Worm (Caenorhabditis elegans): ENCODE data around the gene M03E7.1.

Gene M03E7.1

DNA sequence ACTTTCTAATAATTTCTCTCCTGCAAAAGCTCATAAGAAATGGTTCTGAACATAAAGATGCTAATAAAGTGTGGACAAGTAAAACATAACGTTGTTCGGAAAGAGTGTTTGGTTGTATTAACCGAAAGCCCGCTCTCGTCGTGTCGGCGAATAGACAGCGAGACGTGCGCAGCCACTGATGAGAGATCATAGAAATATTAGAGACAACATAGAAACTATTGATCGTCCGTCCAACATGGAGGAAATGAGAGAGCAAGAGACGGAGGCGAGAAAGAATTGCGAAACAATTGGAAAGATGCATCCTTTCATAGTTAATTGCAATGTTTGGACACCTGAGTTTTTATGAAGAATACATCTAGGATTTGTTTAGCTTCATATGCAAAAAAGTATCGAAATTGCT, 41.0 kb upstream of the M03E7.1 start:
- TF ChIP-seq ceh-2 (tag; optimal IDR thresholded peaks at IDR 0.05) (peak; percentile 46), ceh-22 (tag; optimal IDR thresholded peaks at IDR 0.05) (no peak), ref-2 (tag; optimal IDR thresholded peaks at IDR 0.05) (peak; percentile 6), unc-42 (tag; optimal IDR thresholded peaks at IDR 0.05) (peak; percentile 30), ama-1 (optimal IDR thresholded peaks at IDR 0.05) (no peak), sox-2 (GFP tag; IDR thresholded peaks at IDR 0.05) (peak; percentile 40; the same call in 1 of the 2 replicates), ceh-31 (tag; optimal IDR thresholded peaks at IDR 0.05) (peak; percentile 74), pax-1 (tag; optimal IDR thresholded peaks at IDR 0.05) (peak; percentile 21), nfya-1 (tag; optimal IDR thresholded peaks at IDR 0.05) (peak; percentile 87), ceh-19 (GFP tag; optimal IDR thresholded peaks at IDR 0.05) (no peak), unc-55 (GFP tag; optimal IDR thresholded peaks at IDR 0.05) (peak; percentile 38), tbx-2 (tag; optimal IDR thresholded peaks at IDR 0.05) (peak; percentile 31), tbx-7 (tag; optimal IDR thresholded peaks at IDR 0.05) (no peak), ceh-45 (GFP tag; IDR thresholded peaks at IDR 0.05) (no peak), hlh-13 (GFP tag; optimal IDR thresholded peaks at IDR 0.05) (no peak), ztf-16 (tag; optimal IDR thresholded peaks at IDR 0.05) (no peak), ceh-48 (tag; optimal IDR thresholded peaks at IDR 0.05) (peak; percentile 80), elt-2 (tag; optimal IDR thresholded peaks at IDR 0.05) (no peak), lim-6 (tag; optimal IDR thresholded peaks at IDR 0.05) (no peak), ceh-34 (tag; optimal IDR thresholded peaks at IDR 0.05) (no peak), K09A11.1 (tag; optimal IDR thresholded peaks at IDR 0.05; ENCODE audit: insufficient read depth) (peak; percentile 69)

ce11 chrV:5581312-5581711, 40.2 kb upstream of the M03E7.1 start, which contains the start of gene klc-2:
klc-2 (minus strand) TSS chrV:5581412.
- TF ChIP-seq ama-1 (optimal IDR thresholded peaks at IDR 0.05) (no peak), ceh-30 (tag; optimal IDR thresholded peaks at IDR 0.05) (no peak), ttx-3 (tag; optimal IDR thresholded peaks at IDR 0.05) (no peak)

ce11 chrV:5582308-5582707, 39.2 kb upstream of the M03E7.1 start:
- TF ChIP-seq nfya-1 (tag; optimal IDR thresholded peaks at IDR 0.05), result peak; percentile 35
- TF ChIP-seq unc-42 (tag; optimal IDR thresholded peaks at IDR 0.05), result peak; percentile 82
- no peak for TF ChIP-seq ceh-45 (GFP tag; IDR thresholded peaks at IDR 0.05)
- TF ChIP-seq odd-2 (tag; optimal IDR thresholded peaks at IDR 0.05), result no peak

ce11 chrV:5582860-5583259, 38.6 kb upstream of the M03E7.1 start:
- TF ChIP-seq ama-1 (optimal IDR thresholded peaks at IDR 0.05) (no peak), unc-55 (GFP tag; optimal IDR thresholded peaks at IDR 0.05) (peak; percentile 46)

- TF ChIP-seq nfya-1 (tag; optimal IDR thresholded peaks at IDR 0.05) (peak; percentile 13), pha-2 (tag; optimal IDR thresholded peaks at IDR 0.05) (no peak)
Observed at ce11 chrV:5584293-5584776, 37.2 kb upstream of the M03E7.1 start, which contains the start of gene pas-6. pas-6 (minus strand) TSS chrV:5584343.

DNA sequence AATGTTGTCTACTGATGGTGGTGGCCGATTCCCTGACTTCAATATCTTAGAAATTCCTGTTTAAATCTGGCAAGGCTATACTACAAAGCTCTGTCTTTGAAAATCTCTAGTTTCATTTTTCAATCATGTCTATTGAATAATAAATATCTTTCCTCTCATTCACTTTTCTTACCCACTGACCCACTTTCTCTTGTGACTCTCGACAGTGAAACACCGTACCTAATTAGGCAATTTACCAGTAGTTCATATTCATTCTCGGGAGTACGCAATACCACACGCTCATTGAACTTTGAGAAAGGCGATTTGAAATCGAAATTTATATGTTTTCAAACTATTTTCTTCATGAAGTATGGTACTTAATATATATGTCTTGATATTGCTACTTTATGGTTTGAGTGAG, 36.7 kb upstream of the M03E7.1 start, which contains the start of gene CD4.11:
TSS of gene CD4.11 (plus strand) at position 301 of the 400 bp plus-strand sequence.
- no peak for TF ChIP-seq syd-9 (tag; optimal IDR thresholded peaks at IDR 0.05)
- TF ChIP-seq pax-1 (tag; optimal IDR thresholded peaks at IDR 0.05), result no peak
- TF ChIP-seq T23F11.4 (GFP tag; optimal IDR thresholded peaks at IDR 0.05), result no peak

- TF ChIP-seq hlh-15 (tag; optimal IDR thresholded peaks at IDR 0.05), result no peak
- no peak for TF ChIP-seq ceh-14 (tag; optimal IDR thresholded peaks at IDR 0.05)
- TF ChIP-seq fkh-10 (GFP tag; optimal IDR thresholded peaks at IDR 0.05), result no peak
- no peak for TF ChIP-seq ceh-30 (tag; optimal IDR thresholded peaks at IDR 0.05)
Observed at ce11 chrV:5587042-5587441, 34.4 kb upstream of the M03E7.1 start.
